Worm (Caenorhabditis elegans) whole organism, L1 larva: ENCODE measurements around the gene Y57E12B.1.

Experiments used
- ama-1 ChIP-seq: fragments of 150-350 bp; optimal IDR thresholded peaks from 2 replicates; lab custom pipeline; 2014
- dpl-1 ChIP-seq, 3 experiments: fragments of 150-350 bp in 2 of 3; sonication (generic microtip) in 1 of 3; optimal IDR thresholded peaks; 2 replicates each; lab custom pipeline; 2014 to 2017; ENCODE audit warnings: missing biosample characterization in 3 of 3, missing genetic modification characterization in 3 of 3, missing genetic modification reagents in 3 of 3
- dsc-1 ChIP-seq: sonication (generic microtip); optimal IDR thresholded peaks from 2 replicates; lab custom pipeline; 2016; ENCODE audit warnings: mild to moderate bottlenecking, missing genetic modification characterization, missing compliant biosample characterization
- irx-1 ChIP-seq: sonication (generic microtip); optimal IDR thresholded peaks from 2 replicates; lab custom pipeline; 2016; ENCODE audit warnings: missing genetic modification characterization, missing compliant biosample characterization
- lsy-2 ChIP-seq, 2 experiments: fragments of 150-350 bp; optimal IDR thresholded peaks; 2 replicates each; lab custom pipeline; 2014; ENCODE audit warnings: missing biosample characterization in 2 of 2, missing genetic modification characterization in 2 of 2
- nhr-28 ChIP-seq: fragments of 150-350 bp; optimal IDR thresholded peaks from 2 replicates; lab custom pipeline; 2014; ENCODE audit warnings: missing biosample characterization, missing genetic modification characterization
- nhr-84 ChIP-seq: sonication (generic microtip); optimal IDR thresholded peaks from 2 replicates; lab custom pipeline; 2017; ENCODE audit warnings: missing biosample characterization, missing genetic modification characterization
- pqm-1 ChIP-seq: sonication (generic microtip); optimal IDR thresholded peaks from 3 replicates; lab custom pipeline; 2017; ENCODE audit warnings: missing biosample characterization, missing genetic modification characterization
- zag-1 ChIP-seq: fragments of 150-350 bp; optimal IDR thresholded peaks from 2 replicates; lab custom pipeline; 2014; ENCODE audit warnings: missing biosample characterization, missing genetic modification characterization
- ztf-11 ChIP-seq, 2 experiments: sonication (generic microtip); optimal IDR thresholded peaks; 2 replicates each; lab custom pipeline; 2016 to 2017; ENCODE audit warnings: missing genetic modification characterization in 2 of 2, missing biosample characterization in 1 of 2, missing compliant biosample characterization in 1 of 2

DNA sequence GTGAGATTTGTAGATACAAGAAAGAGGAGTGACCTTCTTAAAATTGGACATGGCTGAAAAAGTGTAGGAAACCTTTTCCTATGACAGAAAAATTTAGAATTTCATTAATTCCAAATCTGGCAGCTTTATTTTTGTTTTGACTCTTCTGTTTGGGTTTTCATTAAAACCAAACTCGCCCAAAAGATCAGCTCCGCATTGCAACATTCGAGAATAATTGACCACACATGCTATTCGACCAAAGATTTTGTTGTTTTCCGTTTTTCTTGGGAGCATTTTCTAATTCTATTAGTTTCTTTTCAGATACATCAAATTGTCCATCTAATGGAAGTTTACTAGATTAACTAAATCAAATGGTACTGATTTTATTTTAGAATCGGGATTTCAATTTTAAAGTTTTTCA, 7.9 kb downstream of the Y57E12B.1 start, which contains the start of gene mec-1:
- TF ChIP-seq nhr-28 (tag; lab: Kevin White, UChicago) (no peak), zag-1 (tag; lab: Kevin White, UChicago) (no peak), irx-1 (tag; lab: Kevin White, UChicago) (no peak), dsc-1 (tag; lab: Kevin White, UChicago) (peak; percentile 10), ztf-11 (tag; optimal IDR thresholded peaks at IDR 0.05; lab: Kevin White, UChicago) (no peak), ama-1 (lab: Kevin White, UChicago) (no peak), dpl-1 (GFP tag; optimal IDR thresholded peaks at IDR 0.05; lab: Kevin White, UChicago) (no peak), lsy-2 (tag; optimal IDR thresholded peaks at IDR 0.05; lab: Kevin White, UChicago) (no peak), nhr-84 (tag; lab: Kevin White, UChicago) (no peak), pqm-1 (tag; lab: Kevin White, UChicago) (no peak)
